Worm (Caenorhabditis elegans) whole organism, late embryonic: ENCODE measurements around the gene T04C4.3.

ENCODE experiments used
- K09A11.1 ChIP-seq: sonication (generic microtip); optimal IDR thresholded peaks from 2 replicates; lab custom pipeline; 2017; ENCODE audit warnings: antibody characterized with exemption, mild to moderate bottlenecking, missing genetic modification characterization, missing compliant biosample characterization; ENCODE audit not compliant: insufficient read depth
- ama-1 ChIP-seq: fragments of 150-350 bp; optimal IDR thresholded peaks from 2 replicates; lab custom pipeline; 2014
- ceh-14 ChIP-seq: sonication (generic microtip); optimal IDR thresholded peaks from 2 replicates; lab custom pipeline; 2016; ENCODE audit warnings: missing genotype, missing genetic modification characterization, missing compliant biosample characterization
- ceh-18 ChIP-seq: sonication (generic microtip); optimal IDR thresholded peaks from 2 replicates; lab custom pipeline; 2016; ENCODE audit warnings: missing genetic modification characterization, missing compliant biosample characterization
- ceh-19 ChIP-seq: fragments of 200-800 bp; sonication (Bioruptor generic); optimal IDR thresholded peaks from 2 replicates; lab custom pipeline; 2018; ENCODE audit warnings: mild to moderate bottlenecking, missing genetic modification characterization, missing compliant biosample characterization
- ceh-2 ChIP-seq: sonication (generic microtip); optimal IDR thresholded peaks from 2 replicates; lab custom pipeline; 2016; ENCODE audit warnings: missing genotype, missing genetic modification characterization, missing compliant biosample characterization
- ceh-22 ChIP-seq: sonication (generic microtip); optimal IDR thresholded peaks from 2 replicates; lab custom pipeline; 2017; ENCODE audit warnings: missing biosample characterization, missing genetic modification characterization
- ceh-24 ChIP-seq: sonication (generic microtip); optimal IDR thresholded peaks from 2 replicates; lab custom pipeline; 2016; ENCODE audit warnings: mild to moderate bottlenecking, missing genetic modification characterization, missing compliant biosample characterization
- ceh-31 ChIP-seq: sonication (generic microtip); optimal IDR thresholded peaks from 2 replicates; lab custom pipeline; 2016; ENCODE audit warnings: missing genetic modification characterization, missing compliant biosample characterization
- ceh-34 ChIP-seq: sonication (generic microtip); optimal IDR thresholded peaks from 2 replicates; lab custom pipeline; 2016; ENCODE audit warnings: mild to moderate bottlenecking, missing genetic modification characterization, missing compliant biosample characterization
- ceh-48 ChIP-seq: sonication (generic microtip); optimal IDR thresholded peaks from 2 replicates; lab custom pipeline; 2016; ENCODE audit warnings: missing genetic modification characterization, inconsistent platforms, missing compliant biosample characterization
- ceh-6 ChIP-seq: fragments of 200-800 bp; sonication (Bioruptor generic); optimal IDR thresholded peaks from 2 replicates; lab custom pipeline; 2018; ENCODE audit warnings: mild to moderate bottlenecking, missing genetic modification characterization, missing compliant biosample characterization
- ceh-9 ChIP-seq: sonication (generic microtip); optimal IDR thresholded peaks from 2 replicates; lab custom pipeline; 2016; ENCODE audit warnings: mild to moderate bottlenecking, missing genetic modification characterization, inconsistent platforms, missing compliant biosample characterization
- che-1 ChIP-seq: sonication (generic microtip); optimal IDR thresholded peaks from 2 replicates; lab custom pipeline; 2016; ENCODE audit warnings: mild to moderate bottlenecking, missing genetic modification characterization, missing compliant biosample characterization
- dmd-4 ChIP-seq: sonication (generic microtip); optimal IDR thresholded peaks from 2 replicates; lab custom pipeline; 2016; ENCODE audit warnings: borderline replicate concordance, missing genetic modification characterization, missing compliant biosample characterization
- ets-4 ChIP-seq: sonication (generic microtip); optimal IDR thresholded peaks from 2 replicates; lab custom pipeline; 2016; ENCODE audit warnings: missing genetic modification characterization, missing compliant biosample characterization
- fax-1 ChIP-seq: sonication (generic microtip); optimal IDR thresholded peaks from 2 replicates; lab custom pipeline; 2016; ENCODE audit warnings: missing genotype, missing genetic modification characterization, missing compliant biosample characterization
- gmeb-2 ChIP-seq: sonication (generic microtip); optimal IDR thresholded peaks from 2 replicates; lab custom pipeline; 2016; ENCODE audit warnings: missing genetic modification characterization, inconsistent platforms, missing compliant biosample characterization
- hlh-15 ChIP-seq: sonication (generic microtip); optimal IDR thresholded peaks from 2 replicates; lab custom pipeline; 2016; ENCODE audit warnings: missing genetic modification characterization, missing compliant biosample characterization
- hlh-30 ChIP-seq: sonication (generic microtip); optimal IDR thresholded peaks from 2 replicates; lab custom pipeline; 2017; ENCODE audit warnings: antibody characterized with exemption, missing genetic modification characterization, missing compliant biosample characterization; ENCODE audit not compliant: insufficient read depth
- hlh-6 ChIP-seq: sonication (generic microtip); optimal IDR thresholded peaks from 2 replicates; lab custom pipeline; 2016; ENCODE audit warnings: missing genotype, missing genetic modification characterization, missing compliant biosample characterization
- hlh-8 ChIP-seq: sonication (generic microtip); optimal IDR thresholded peaks from 2 replicates; lab custom pipeline; 2016; ENCODE audit warnings: missing genotype, missing genetic modification characterization, missing compliant biosample characterization
- mec-3 ChIP-seq: sonication (generic microtip); optimal IDR thresholded peaks from 2 replicates; lab custom pipeline; 2016; ENCODE audit warnings: borderline replicate concordance, missing genetic modification characterization, missing compliant biosample characterization
- nfya-1 ChIP-seq: sonication (generic microtip); optimal IDR thresholded peaks from 2 replicates; lab custom pipeline; 2017; ENCODE audit warnings: missing genetic modification characterization, mild to moderate bottlenecking, missing compliant biosample characterization, antibody characterized with exemption, moderate library complexity
- nhr-232 ChIP-seq: sonication (generic microtip); optimal IDR thresholded peaks from 2 replicates; lab custom pipeline; 2016; ENCODE audit warnings: missing genetic modification characterization, missing compliant biosample characterization
- npax-4 ChIP-seq: sonication (generic microtip); optimal IDR thresholded peaks from 2 replicates; lab custom pipeline; 2016; ENCODE audit warnings: missing genetic modification characterization, missing compliant biosample characterization
- odd-2 ChIP-seq: sonication (generic microtip); optimal IDR thresholded peaks from 2 replicates; lab custom pipeline; 2017; ENCODE audit warnings: antibody characterized with exemption, mild to moderate bottlenecking, missing genetic modification characterization, missing compliant biosample characterization
- pax-1 ChIP-seq: fragments of 150-350 bp; optimal IDR thresholded peaks from 2 replicates; lab custom pipeline; 2014; ENCODE audit warnings: missing biosample characterization, missing genetic modification characterization
- pha-2 ChIP-seq: sonication (generic microtip); optimal IDR thresholded peaks from 2 replicates; lab custom pipeline; 2017; ENCODE audit warnings: mild to moderate bottlenecking, missing genetic modification characterization, missing compliant biosample characterization
- pha-4 ChIP-seq: fragments of 150-350 bp; optimal IDR thresholded peaks from 2 replicates; lab custom pipeline; 2018; ENCODE audit warnings: missing biosample characterization, missing genetic modification reagents, missing genetic modification characterization
- pqm-1 ChIP-seq: sonication (generic microtip); optimal IDR thresholded peaks from 2 replicates; lab custom pipeline; 2016; ENCODE audit warnings: missing genetic modification characterization, missing compliant biosample characterization
- pros-1 ChIP-seq: fragments of 150-350 bp; optimal IDR thresholded peaks from 2 replicates; lab custom pipeline; 2014; ENCODE audit warnings: missing biosample characterization, missing genetic modification reagents, missing genetic modification characterization
- sdc-2 ChIP-seq: sonication (generic microtip); optimal IDR thresholded peaks from 2 replicates; lab custom pipeline; 2016; ENCODE audit warnings: missing genotype, missing genetic modification characterization, missing compliant biosample characterization
- sox-4 ChIP-seq: sonication (generic microtip); optimal IDR thresholded peaks from 2 replicates; lab custom pipeline; 2017; ENCODE audit warnings: mild to moderate bottlenecking, missing genetic modification characterization, inconsistent platforms, missing compliant biosample characterization
- syd-9 ChIP-seq: sonication (generic microtip); optimal IDR thresholded peaks from 2 replicates; lab custom pipeline; 2016; ENCODE audit warnings: mild to moderate bottlenecking, missing genetic modification characterization, moderate library complexity, missing compliant biosample characterization
- tbx-2 ChIP-seq: sonication (generic microtip); optimal IDR thresholded peaks from 2 replicates; lab custom pipeline; 2016; ENCODE audit warnings: missing genetic modification characterization, missing compliant biosample characterization
- tbx-7 ChIP-seq: sonication (generic microtip); optimal IDR thresholded peaks from 2 replicates; lab custom pipeline; 2016; ENCODE audit warnings: missing genotype, missing genetic modification characterization, missing compliant biosample characterization
- ttx-3 ChIP-seq: sonication (generic microtip); optimal IDR thresholded peaks from 2 replicates; lab custom pipeline; 2016; ENCODE audit warnings: missing genetic modification reagents, missing genetic modification characterization, missing compliant biosample characterization
- unc-3 ChIP-seq, 2 experiments: fragments of 200-800 bp in 1 of 2; sonication (Bioruptor generic) in 1 of 2; sonication (generic microtip) in 1 of 2; conservative IDR thresholded peaks in 1 of 2; optimal IDR thresholded peaks in 1 of 2; 2 replicates each; pipeline versions ENCODE4 v1.3.6 to Lab custom; 2016 to 2022; ENCODE audit warnings: missing compliant biosample characterization in 2 of 2, missing genetic modification characterization in 2 of 2, missing genetic modification reagents in 1 of 2
- unc-42 ChIP-seq: sonication (generic microtip); optimal IDR thresholded peaks from 2 replicates; lab custom pipeline; 2016; ENCODE audit warnings: missing genotype, missing genetic modification characterization, missing compliant biosample characterization
- unc-55 ChIP-seq: sonication (generic microtip); optimal IDR thresholded peaks from 2 replicates; lab custom pipeline; 2017; ENCODE audit warnings: missing biosample characterization, missing genetic modification reagents, missing genetic modification characterization
- zip-5 ChIP-seq: sonication (generic microtip); optimal IDR thresholded peaks from 2 replicates; lab custom pipeline; 2016; ENCODE audit warnings: missing genetic modification characterization, missing compliant biosample characterization

T04C4.3 gene

DNA sequence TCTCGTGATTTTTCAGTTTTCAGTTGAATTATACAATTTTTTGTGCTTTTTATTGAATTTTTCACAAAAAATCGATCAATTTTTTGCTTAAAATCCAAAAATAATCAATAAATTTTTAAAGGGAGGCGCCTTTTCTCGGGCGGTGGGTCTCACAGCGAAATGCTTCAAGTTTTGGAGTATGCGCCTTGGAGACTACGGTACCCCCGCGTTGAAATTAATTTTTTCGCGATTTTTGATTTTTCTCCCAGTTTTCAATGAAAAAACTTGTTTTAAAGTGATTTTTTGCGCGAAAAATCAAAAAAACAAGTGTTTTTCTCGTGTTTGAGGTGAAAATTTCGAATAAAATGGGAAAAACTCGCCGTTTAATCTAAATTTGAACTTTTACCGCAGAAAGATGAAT, 6.5 kb upstream of the T04C4.3 start:
- no peak for TF ChIP-seq sox-4 (tag; lab: Kevin White, UChicago)
- no peak for TF ChIP-seq gmeb-2 (tag; lab: Kevin White, UChicago)
- no peak for TF ChIP-seq ceh-48 (tag; lab: Kevin White, UChicago)
- TF ChIP-seq syd-9 (tag; lab: Kevin White, UChicago), result no peak
- no peak for TF ChIP-seq nhr-232 (tag; lab: Kevin White, UChicago)
- no peak for TF ChIP-seq fax-1 (tag; lab: Kevin White, UChicago)
- TF ChIP-seq ceh-6 (GFP tag; lab: Kevin White, UChicago), result no peak
- TF ChIP-seq sdc-2 (tag; lab: Kevin White, UChicago), result no peak
- no peak for TF ChIP-seq tbx-2 (tag; lab: Kevin White, UChicago)
- TF ChIP-seq K09A11.1 (tag; lab: Kevin White, UChicago), result no peak
- no peak for TF ChIP-seq che-1 (tag; lab: Kevin White, UChicago)
- TF ChIP-seq unc-42, result no peak
- no peak for TF ChIP-seq ceh-31
- no peak for TF ChIP-seq ceh-19 (GFP tag; lab: Kevin White, UChicago)
- no peak for TF ChIP-seq hlh-8 (tag; lab: Kevin White, UChicago)
- no peak for TF ChIP-seq nfya-1 (tag; lab: Kevin White, UChicago)

- TF ChIP-seq zip-5 (tag; lab: Kevin White, UChicago), result no peak
Observed at ce11 chrIV:2222528-2222927, 5.9 kb upstream of the T04C4.3 start, which contains the start of gene fnip-2. fnip-2 (plus strand) TSS chrIV:2222828.

- TF ChIP-seq ceh-18 (peak; percentile 8), unc-3 (GFP tag; conservative IDR thresholded peaks at IDR 0.05; lab: Robert Waterston, UW) (no peak), unc-3 (tag; optimal IDR thresholded peaks at IDR 0.05; lab: Kevin White, UChicago) (no peak)
Observed at ce11 chrIV:2221350-2221749, 4.7 kb upstream of the T04C4.3 start.

DNA sequence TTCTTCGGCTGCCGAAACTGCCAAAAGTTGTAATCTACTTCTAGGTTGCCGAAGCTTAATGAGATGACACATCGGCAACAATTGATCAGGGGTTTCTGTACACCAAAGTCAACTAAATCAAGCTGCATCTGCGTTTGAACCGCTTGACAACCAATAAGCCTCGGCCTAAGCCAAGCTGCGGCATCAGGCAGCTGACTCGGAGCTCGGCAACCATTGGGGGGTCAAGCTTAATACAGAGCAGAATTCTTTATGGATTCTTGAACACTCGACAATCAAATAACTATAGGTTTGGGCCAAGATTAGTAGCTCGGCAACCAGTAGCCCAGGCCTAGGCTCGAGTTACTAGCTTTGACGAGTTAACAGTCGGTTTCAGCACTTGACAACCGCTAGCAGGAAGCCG, 4.2 kb upstream of the T04C4.3 start:
- TF ChIP-seq nhr-232 (tag; lab: Kevin White, UChicago) (no peak), hlh-6 (no peak), tbx-2 (tag; lab: Kevin White, UChicago) (no peak), hlh-30 (tag; lab: Kevin White, UChicago) (no peak), pha-2 (no peak)

ce11 chrIV:2220147-2220546, 3.5 kb upstream of the T04C4.3 start:
- peak; percentile 69 for TF ChIP-seq hlh-30 (tag; lab: Kevin White, UChicago)
- no peak for TF ChIP-seq hlh-15 (tag; lab: Kevin White, UChicago)
- TF ChIP-seq, all 69 proteins: peak for 1

ce11 chrIV:2219334-2219755, 2.7 kb upstream of the T04C4.3 start:
- TF ChIP-seq pqm-1 (tag; lab: Kevin White, UChicago), result no peak
- TF ChIP-seq ceh-18, result peak; percentile 91
- TF ChIP-seq ceh-48 (tag; lab: Kevin White, UChicago), result no peak
- no peak for TF ChIP-seq ceh-24 (tag; lab: Kevin White, UChicago)
- TF ChIP-seq unc-42, result peak; percentile 62
- peak; percentile 49 for TF ChIP-seq ets-4 (tag; lab: Kevin White, UChicago)
- TF ChIP-seq fax-1 (tag; lab: Kevin White, UChicago), result no peak
- TF ChIP-seq npax-4 (tag; lab: Kevin White, UChicago), result no peak
- TF ChIP-seq pros-1 (tag; lab: Kevin White, UChicago), result peak; percentile 38
- TF ChIP-seq pha-2, result peak; percentile 43
- TF ChIP-seq dmd-4 (tag; lab: Kevin White, UChicago), result no peak
- no peak for TF ChIP-seq hlh-8 (tag; lab: Kevin White, UChicago)
- no peak for TF ChIP-seq ceh-9 (tag; lab: Kevin White, UChicago)
- TF ChIP-seq pha-4 (tag; lab: Kevin White, UChicago), result no peak
- no peak for TF ChIP-seq ceh-2 (tag; lab: Kevin White, UChicago)
- TF ChIP-seq ttx-3 (tag; lab: Kevin White, UChicago), result no peak
- no peak for TF ChIP-seq ama-1 (lab: Kevin White, UChicago)
- no peak for TF ChIP-seq odd-2 (tag; lab: Kevin White, UChicago)
- peak; percentile 77 for TF ChIP-seq ceh-34 (tag; lab: Kevin White, UChicago)
- peak; percentile 79 for TF ChIP-seq ceh-14 (tag; lab: Kevin White, UChicago)
- no peak for TF ChIP-seq mec-3 (tag; lab: Kevin White, UChicago)
- TF ChIP-seq tbx-7, result no peak
- TF ChIP-seq ceh-22 (tag; lab: Kevin White, UChicago), result peak; percentile 86
- TF ChIP-seq tbx-2 (tag; lab: Kevin White, UChicago), result peak; percentile 81
- TF ChIP-seq hlh-6, result no peak
- TF ChIP-seq unc-55 (GFP tag; lab: Kevin White, UChicago), result peak; percentile 95
- no peak for TF ChIP-seq pax-1 (tag; lab: Kevin White, UChicago)
